Fruit fly (Drosophila melanogaster): ENCODE measurements around the gene CG14417.

Gene CG14417

DNA sequence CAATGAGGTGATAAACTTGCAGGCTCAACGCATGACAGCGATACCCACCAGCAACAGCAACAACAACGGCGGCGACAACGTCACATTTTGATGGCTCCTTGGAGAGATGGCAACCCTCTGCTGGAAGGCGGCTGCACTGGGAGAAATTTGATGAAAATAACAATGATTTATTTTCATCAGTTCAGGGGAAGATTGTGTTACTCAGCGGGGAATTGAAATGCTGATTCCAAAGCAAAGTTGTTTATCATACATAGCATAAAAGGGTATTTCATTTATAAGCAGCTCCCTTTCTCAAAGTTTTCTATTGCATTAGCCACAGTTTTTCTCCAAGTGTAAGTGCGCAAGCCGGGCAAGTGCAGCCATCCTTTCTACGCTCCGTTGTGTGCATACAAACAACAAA lies 4.3 kb upstream of the CG14417 start:
- TF ChIP-seq tj (GFP tag; optimal IDR thresholded peaks at IDR 0.05) (no peak), Clk (GFP tag; optimal IDR thresholded peaks at IDR 0.05) (no peak), Hr96 (GFP tag; optimal IDR thresholded peaks at IDR 0.05) (no peak), CG7101 (tag; optimal IDR thresholded peaks at IDR 0.05) (no peak), bab1 (GFP tag; optimal IDR thresholded peaks at IDR 0.05) (no peak), cic (GFP tag; optimal IDR thresholded peaks at IDR 0.05) (no peak), Mnt (GFP tag; optimal IDR thresholded peaks at IDR 0.05) (no peak), CG1620 (GFP tag; optimal IDR thresholded peaks at IDR 0.05) (no peak), CG11617 (GFP tag; optimal IDR thresholded peaks at IDR 0.05) (no peak), cnc (optimal IDR thresholded peaks at IDR 0.05) (no peak), CG7045 (GFP tag; optimal IDR thresholded peaks at IDR 0.05) (no peak), CG5204 (GFP tag; optimal IDR thresholded peaks at IDR 0.05) (no peak), kay (GFP tag; ENCODE audit: borderline replicate concordance) (no peak), ovo (GFP tag; optimal IDR thresholded peaks at IDR 0.05) (no peak), CG14711 (tag; optimal IDR thresholded peaks at IDR 0.05) (no peak), CG12768 (GFP tag; optimal IDR thresholded peaks at IDR 0.05) (no peak), Crg-1 (GFP tag; optimal IDR thresholded peaks at IDR 0.05) (no peak), toe (GFP tag; optimal IDR thresholded peaks at IDR 0.05) (no peak), CG33017 (tag; optimal IDR thresholded peaks at IDR 0.05) (no peak), pad (GFP tag; optimal IDR thresholded peaks at IDR 0.05) (no peak)

DNA sequence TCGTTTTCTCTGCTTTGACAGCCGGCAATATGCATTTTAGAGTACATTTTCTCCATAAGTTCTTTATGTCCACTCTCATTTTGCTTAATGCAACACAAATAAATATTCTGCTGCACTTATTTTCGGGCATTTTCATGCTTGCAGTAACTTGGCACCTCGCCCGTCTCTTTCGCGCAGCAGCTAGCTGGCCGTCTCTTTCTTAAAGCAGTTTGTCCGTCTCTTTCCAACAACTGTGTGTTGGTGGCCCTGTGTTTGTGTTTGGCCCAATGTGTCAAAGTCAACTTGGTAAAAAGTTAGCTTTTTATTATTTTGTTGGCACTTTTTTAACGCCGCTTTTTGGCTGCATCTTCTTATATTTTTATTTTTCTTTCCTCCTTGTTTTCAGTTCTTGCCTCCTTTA lies 737 bp upstream of the CG14417 start:
- TF ChIP-seq Clk (GFP tag; optimal IDR thresholded peaks at IDR 0.05): no peak
- TF ChIP-seq CG14711 (tag; optimal IDR thresholded peaks at IDR 0.05): no peak
- TF ChIP-seq cnc (optimal IDR thresholded peaks at IDR 0.05): no peak
- TF ChIP-seq CG12768 (GFP tag; optimal IDR thresholded peaks at IDR 0.05): no peak
- TF ChIP-seq toe (GFP tag; optimal IDR thresholded peaks at IDR 0.05): no peak
- TF ChIP-seq Crg-1 (GFP tag; optimal IDR thresholded peaks at IDR 0.05): no peak
- TF ChIP-seq CG33017 (tag; optimal IDR thresholded peaks at IDR 0.05): no peak
- TF ChIP-seq kay (GFP tag; ENCODE audit: borderline replicate concordance): no peak
- TF ChIP-seq bab1 (GFP tag; optimal IDR thresholded peaks at IDR 0.05): no peak
- TF ChIP-seq CG1620 (GFP tag; optimal IDR thresholded peaks at IDR 0.05): no peak
- TF ChIP-seq tj (GFP tag; optimal IDR thresholded peaks at IDR 0.05): no peak
- no peak for TF ChIP-seq CG5204 (GFP tag; optimal IDR thresholded peaks at IDR 0.05)
- no peak for TF ChIP-seq CG7101 (tag; optimal IDR thresholded peaks at IDR 0.05)
- TF ChIP-seq Mnt (GFP tag; optimal IDR thresholded peaks at IDR 0.05): no peak
- no peak for TF ChIP-seq cic (GFP tag; optimal IDR thresholded peaks at IDR 0.05)
- TF ChIP-seq CG7045 (GFP tag; optimal IDR thresholded peaks at IDR 0.05): no peak
- no peak for TF ChIP-seq pad (GFP tag; optimal IDR thresholded peaks at IDR 0.05)

DNA sequence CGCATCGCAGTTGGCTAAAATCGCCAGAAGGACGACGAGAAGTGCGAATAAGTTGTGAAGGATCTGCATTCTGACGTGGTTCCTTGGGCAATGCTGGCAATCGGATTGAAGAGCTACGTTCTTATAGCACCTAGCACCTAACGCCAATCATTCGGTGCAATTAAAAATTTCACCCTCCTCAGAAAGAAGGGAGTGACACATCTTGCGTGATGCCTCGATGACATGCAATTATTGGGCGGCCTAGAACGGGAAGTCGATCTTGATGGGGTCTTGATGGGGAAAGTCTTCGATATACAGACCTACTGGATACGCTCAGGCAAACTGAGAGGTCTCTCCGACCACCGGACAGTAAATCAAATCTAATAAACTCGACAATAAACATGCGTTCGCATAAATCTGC lies 3.6 kb downstream of the CG14417 start, which contains the start of gene CG14416:
CG14416 (minus strand) TSS at position 101 of the 400 bp plus-strand sequence.
- TF ChIP-seq toe (GFP tag; optimal IDR thresholded peaks at IDR 0.05): no peak
- no peak for TF ChIP-seq cic (GFP tag; optimal IDR thresholded peaks at IDR 0.05)
- no peak for TF ChIP-seq Mnt (GFP tag; optimal IDR thresholded peaks at IDR 0.05)
- no peak for TF ChIP-seq CG14711 (tag; optimal IDR thresholded peaks at IDR 0.05)
- no peak for TF ChIP-seq CG11617 (GFP tag; optimal IDR thresholded peaks at IDR 0.05)
- no peak for TF ChIP-seq CG33017 (tag; optimal IDR thresholded peaks at IDR 0.05)
- no peak for TF ChIP-seq CG12768 (GFP tag; optimal IDR thresholded peaks at IDR 0.05)
- TF ChIP-seq ovo (GFP tag; optimal IDR thresholded peaks at IDR 0.05): no peak
- TF ChIP-seq Crg-1 (GFP tag; optimal IDR thresholded peaks at IDR 0.05): no peak
- TF ChIP-seq CG7045 (GFP tag; optimal IDR thresholded peaks at IDR 0.05): no peak
- no peak for TF ChIP-seq Clk (GFP tag; optimal IDR thresholded peaks at IDR 0.05)
- TF ChIP-seq cnc (optimal IDR thresholded peaks at IDR 0.05): no peak
- no peak for TF ChIP-seq CG7101 (tag; optimal IDR thresholded peaks at IDR 0.05)
- no peak for TF ChIP-seq kay (GFP tag; ENCODE audit: borderline replicate concordance)

DNA sequence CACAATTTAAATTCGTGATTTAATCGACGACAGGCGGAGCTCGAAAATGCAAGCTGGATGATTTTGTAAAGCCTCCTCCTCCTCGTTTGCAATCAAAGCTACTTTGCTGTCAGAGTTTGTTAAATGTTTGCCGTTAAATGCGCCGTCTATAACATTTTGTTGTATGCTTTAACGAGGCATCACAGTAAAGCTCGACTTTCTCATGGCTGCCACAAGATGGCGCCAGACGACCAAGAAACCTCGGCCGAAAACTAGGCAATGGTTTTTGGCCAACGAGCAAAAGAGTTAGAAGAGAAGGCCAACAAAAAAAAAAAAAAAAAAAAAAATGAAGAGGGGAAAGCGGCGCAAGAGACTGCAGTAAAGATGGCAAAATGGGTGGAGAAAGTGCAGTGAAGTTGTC lies 6.9 kb downstream of the CG14417 start:
- no peak for TF ChIP-seq CG11617 (GFP tag; optimal IDR thresholded peaks at IDR 0.05)
- TF ChIP-seq CG1620 (GFP tag; optimal IDR thresholded peaks at IDR 0.05): no peak
- TF ChIP-seq pad (GFP tag; optimal IDR thresholded peaks at IDR 0.05): no peak
- no peak for TF ChIP-seq cic (GFP tag; optimal IDR thresholded peaks at IDR 0.05)
- TF ChIP-seq Clk (GFP tag; optimal IDR thresholded peaks at IDR 0.05): no peak
- TF ChIP-seq CG7101 (tag; optimal IDR thresholded peaks at IDR 0.05): no peak
- TF ChIP-seq Crg-1 (GFP tag; optimal IDR thresholded peaks at IDR 0.05): no peak
- no peak for TF ChIP-seq ovo (GFP tag; optimal IDR thresholded peaks at IDR 0.05)
- TF ChIP-seq Hr96 (GFP tag; optimal IDR thresholded peaks at IDR 0.05): no peak
- no peak for TF ChIP-seq cnc (optimal IDR thresholded peaks at IDR 0.05)
- TF ChIP-seq CG7045 (GFP tag; optimal IDR thresholded peaks at IDR 0.05): no peak
- no peak for TF ChIP-seq bab1 (GFP tag; optimal IDR thresholded peaks at IDR 0.05)

DNA sequence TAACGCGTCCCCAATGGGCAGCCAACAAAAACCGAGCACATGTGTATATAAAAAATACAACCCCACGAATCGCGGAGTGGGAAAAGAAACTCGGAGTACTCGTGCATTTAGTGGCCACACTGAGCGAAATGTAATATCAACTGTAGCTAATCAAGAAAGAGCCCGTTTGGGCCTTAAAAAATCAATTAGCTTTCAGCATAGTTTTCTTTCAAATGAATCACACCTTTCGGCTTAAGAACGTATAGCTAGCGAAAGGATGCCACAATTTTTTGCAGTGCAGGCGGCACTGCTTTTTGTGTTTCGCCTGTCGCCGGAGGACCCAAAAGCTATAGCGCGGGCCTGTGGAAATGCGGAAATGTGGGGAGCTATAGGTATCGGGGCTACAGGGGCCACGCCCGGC lies 15.4 kb downstream of the CG14417 start:
- TF ChIP-seq CG14711 (tag; optimal IDR thresholded peaks at IDR 0.05): no peak
- TF ChIP-seq CG12768 (GFP tag; optimal IDR thresholded peaks at IDR 0.05): no peak
- TF ChIP-seq CG5204 (GFP tag; optimal IDR thresholded peaks at IDR 0.05): no peak
- no peak for TF ChIP-seq CG33017 (tag; optimal IDR thresholded peaks at IDR 0.05)
- TF ChIP-seq toe (GFP tag; optimal IDR thresholded peaks at IDR 0.05): no peak
- TF ChIP-seq CG11617 (GFP tag; optimal IDR thresholded peaks at IDR 0.05): no peak
- no peak for TF ChIP-seq pad (GFP tag; optimal IDR thresholded peaks at IDR 0.05)
- TF ChIP-seq tj (GFP tag; optimal IDR thresholded peaks at IDR 0.05): no peak
- no peak for TF ChIP-seq CG7045 (GFP tag; optimal IDR thresholded peaks at IDR 0.05)
- TF ChIP-seq cic (GFP tag; optimal IDR thresholded peaks at IDR 0.05): no peak
- no peak for TF ChIP-seq CG1620 (GFP tag; optimal IDR thresholded peaks at IDR 0.05)
- no peak for TF ChIP-seq Clk (GFP tag; optimal IDR thresholded peaks at IDR 0.05)

Data from whole organism, adult.